Fruit fly (Drosophila melanogaster): ENCODE results near the gene Cpr78Cc.

DNA sequence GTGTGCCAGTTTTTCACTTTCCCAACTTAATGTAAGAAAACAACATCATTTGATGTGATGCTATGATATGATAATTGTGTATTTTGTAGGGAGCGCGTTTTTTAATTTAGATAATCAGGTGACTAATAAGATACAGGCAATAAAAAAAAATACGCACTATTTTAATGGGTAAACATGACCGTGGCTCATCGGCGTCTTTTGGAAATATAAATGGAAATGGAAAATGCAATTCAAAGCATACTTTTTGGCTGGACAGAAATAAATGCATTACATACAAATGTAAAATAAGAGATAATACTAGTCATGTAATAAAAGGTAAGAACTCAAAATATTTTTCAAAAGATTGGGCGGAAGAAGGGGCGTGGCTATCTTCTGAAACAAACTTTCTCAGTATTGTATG lies 38.0 kb upstream of the Cpr78Cc start:
- TF ChIP-seq Pif1B (GFP tag; optimal IDR thresholded peaks at IDR 0.05) (no peak), CG12605 (GFP tag; IDR thresholded peaks at IDR 0.05) (no peak), Pif1A (GFP tag; optimal IDR thresholded peaks at IDR 0.05) (no peak), CG15710 (tag; optimal IDR thresholded peaks at IDR 0.05) (no peak)

All from whole organism, pupa.